Fruit fly (Drosophila melanogaster) whole organism, embryonic: ENCODE measurements around the gene CG11726.

ENCODE experiments used
- Aef1 ChIP-seq: fragments of 200-800 bp; sonication (Bioruptor generic); IDR thresholded peaks from 3 replicates; pipeline ENCODE4 v1.3.6; 2022; ENCODE audit warnings: missing biosample characterization, missing genetic modification characterization
- Asciz ChIP-seq: fragments of 200-800 bp; sonication (Bioruptor generic); optimal IDR thresholded peaks from 2 replicates; lab custom pipeline; 2017; ENCODE audit warnings: missing biosample characterization, mild to moderate bottlenecking, missing genetic modification characterization, missing genetic modification reagents
- Atf-2 ChIP-seq: fragments of 200-800 bp; sonication (Bioruptor generic); optimal IDR thresholded peaks from 2 replicates; lab custom pipeline; 2016; ENCODE audit warnings: missing biosample characterization, missing genetic modification characterization
- Bgb ChIP-seq: fragments of 200-800 bp; sonication (Bioruptor generic); IDR thresholded peaks from 2 replicates; pipeline ENCODE4 v1.3.6; 2022; ENCODE audit warnings: missing biosample characterization, missing genetic modification characterization; ENCODE audit not compliant: partially characterized antibody
- Blimp-1 ChIP-seq: fragments of 200-800 bp; sonication (Bioruptor generic); optimal IDR thresholded peaks from 3 replicates; lab custom pipeline; 2018; ENCODE audit warnings: missing biosample characterization, missing genetic modification characterization, mild to moderate bottlenecking, moderate library complexity, missing genetic modification reagents
- CG10654 ChIP-seq: fragments of 200-800 bp; sonication (Bioruptor generic); optimal IDR thresholded peaks from 2 replicates; lab custom pipeline; 2016; ENCODE audit warnings: missing biosample characterization, missing genetic modification characterization
- CG10979 ChIP-seq: fragments of 200-800 bp; sonication (Bioruptor generic); optimal IDR thresholded peaks from 2 replicates; lab custom pipeline; 2018; ENCODE audit warnings: missing biosample characterization, mild to moderate bottlenecking, missing genetic modification characterization, moderate library complexity
- CG11504 ChIP-seq: fragments of 200-800 bp; sonication (Bioruptor generic); optimal IDR thresholded peaks from 3 replicates; lab custom pipeline; 2019; ENCODE audit warnings: missing biosample characterization, mild to moderate bottlenecking, missing genetic modification characterization, moderate library complexity
- CG12071 ChIP-seq: fragments of 200-800 bp; sonication (Bioruptor generic); optimal IDR thresholded peaks from 3 replicates; lab custom pipeline; 2018; ENCODE audit warnings: missing biosample characterization, mild to moderate bottlenecking, missing genetic modification characterization
- CG13894 ChIP-seq: fragments of 200-800 bp; sonication (Bioruptor generic); optimal IDR thresholded peaks from 3 replicates; lab custom pipeline; 2018; ENCODE audit warnings: missing biosample characterization, mild to moderate bottlenecking, missing genetic modification characterization, moderate library complexity
- CG14441 ChIP-seq: fragments of 200-800 bp; sonication (Bioruptor generic); IDR thresholded peaks from 2 replicates; pipeline ENCODE4 v1.3.6; 2022; ENCODE audit warnings: missing biosample characterization, missing genetic modification characterization
- CG15269 ChIP-seq: fragments of 200-800 bp; sonication (Bioruptor generic); optimal IDR thresholded peaks from 2 replicates; lab custom pipeline; 2018; ENCODE audit warnings: missing biosample characterization, mild to moderate bottlenecking, missing genetic modification characterization, moderate library complexity
- CG17802 ChIP-seq: fragments of 200-800 bp; sonication (Bioruptor generic); optimal IDR thresholded peaks from 2 replicates; lab custom pipeline; 2018; ENCODE audit warnings: missing biosample characterization, mild to moderate bottlenecking, missing genetic modification characterization, moderate library complexity
- CG1792 ChIP-seq: fragments of 200-800 bp; sonication (Bioruptor generic); optimal IDR thresholded peaks from 2 replicates; lab custom pipeline; 2016; ENCODE audit warnings: missing biosample characterization, missing genetic modification characterization
- CG18476 ChIP-seq: fragments of 200-800 bp; sonication (Bioruptor generic); optimal IDR thresholded peaks from 2 replicates; lab custom pipeline; 2016; ENCODE audit warnings: missing biosample characterization, mild to moderate bottlenecking, missing genetic modification characterization
- CG2678 ChIP-seq: fragments of 200-800 bp; sonication (Bioruptor generic); optimal IDR thresholded peaks from 3 replicates; lab custom pipeline; 2019; ENCODE audit warnings: missing biosample characterization, mild to moderate bottlenecking, missing genetic modification characterization, moderate library complexity
- CG2712 ChIP-seq: fragments of 200-800 bp; optimal IDR thresholded peaks from 3 replicates; lab custom pipeline; 2019; ENCODE audit warnings: missing biosample characterization, mild to moderate bottlenecking, missing genetic modification characterization, moderate library complexity
- CG30403 ChIP-seq: fragments of 200-800 bp; sonication (Bioruptor generic); optimal IDR thresholded peaks from 3 replicates; lab custom pipeline; 2016; ENCODE audit warnings: missing biosample characterization, missing genetic modification characterization
- CG3995 ChIP-seq: fragments of 200-800 bp; sonication (Bioruptor generic); optimal IDR thresholded peaks from 3 replicates; lab custom pipeline; 2016; ENCODE audit warnings: missing biosample characterization, missing genetic modification characterization
- CG4282 ChIP-seq: fragments of 200-800 bp; sonication (Bioruptor generic); optimal IDR thresholded peaks from 2 replicates; lab custom pipeline; 2016; ENCODE audit warnings: missing biosample characterization, missing genetic modification characterization
- CG4360 ChIP-seq: fragments of 200-800 bp; sonication (Bioruptor generic); IDR thresholded peaks from 2 replicates; pipeline ENCODE4 v1.3.6; 2022; ENCODE audit warnings: missing biosample characterization, missing genetic modification characterization
- CG8765 ChIP-seq: fragments of 200-800 bp; sonication (Bioruptor generic); IDR thresholded peaks from 2 replicates; pipeline ENCODE4 v1.3.6; 2022; ENCODE audit warnings: missing biosample characterization, missing genetic modification characterization
- CG9609 ChIP-seq: fragments of 200-800 bp; sonication (Bioruptor generic); optimal IDR thresholded peaks from 3 replicates; lab custom pipeline; 2016; ENCODE audit warnings: missing biosample characterization, missing genetic modification characterization
- Dek ChIP-seq: fragments of 200-800 bp; sonication (Bioruptor generic); optimal IDR thresholded peaks from 3 replicates; lab custom pipeline; 2019; ENCODE audit warnings: missing biosample characterization, mild to moderate bottlenecking, missing genetic modification characterization, moderate library complexity
- Elba2 ChIP-seq: fragments of 200-800 bp; sonication (Bioruptor generic); optimal IDR thresholded peaks from 3 replicates; lab custom pipeline; 2016; ENCODE audit warnings: missing biosample characterization, missing genetic modification characterization
- HLH54F ChIP-seq: fragments of 200-800 bp; sonication (Bioruptor generic); optimal IDR thresholded peaks from 3 replicates; lab custom pipeline; 2016; ENCODE audit warnings: missing biosample characterization, missing genetic modification characterization
- HmgZ ChIP-seq: fragments of 200-800 bp; sonication (Bioruptor generic); optimal IDR thresholded peaks from 2 replicates; lab custom pipeline; 2018; ENCODE audit warnings: missing biosample characterization, mild to moderate bottlenecking, missing genetic modification characterization
- Hr3 ChIP-seq: fragments of 200-800 bp; sonication (Bioruptor generic); optimal IDR thresholded peaks from 3 replicates; lab custom pipeline; 2016; ENCODE audit warnings: missing biosample characterization, missing genetic modification characterization
- Hr51 ChIP-seq, 2 experiments: fragments of 200-800 bp; sonication (Bioruptor generic); optimal IDR thresholded peaks; 2 replicates in 1 of 2; 3 replicates in 1 of 2; lab custom pipeline; 2016 to 2018; ENCODE audit warnings: missing biosample characterization in 2 of 2, missing genetic modification characterization in 2 of 2, mild to moderate bottlenecking in 1 of 2, moderate library complexity in 1 of 2
- Max ChIP-seq: fragments of 200-800 bp; sonication (Bioruptor generic); optimal IDR thresholded peaks from 2 replicates; lab custom pipeline; 2016; ENCODE audit warnings: missing biosample characterization, mild to moderate bottlenecking, missing genetic modification characterization
- Med ChIP-seq: fragments of 200-800 bp; sonication (Bioruptor generic); peaks from one replicate; lab custom pipeline; 2016; ENCODE audit warnings: missing biosample characterization, missing genetic modification characterization, mild to moderate bottlenecking, inconsistent platforms, moderate library complexity
- Rfx ChIP-seq: fragments of 200-800 bp; sonication (Bioruptor generic); IDR thresholded peaks from 2 replicates; pipeline ENCODE4 v1.3.6; 2022; ENCODE audit warnings: missing biosample characterization, missing genetic modification characterization
- Six4 ChIP-seq: fragments of 200-800 bp; sonication (Bioruptor generic); optimal IDR thresholded peaks from 2 replicates; lab custom pipeline; 2016; ENCODE audit warnings: missing biosample characterization, missing genetic modification characterization
- Sox102F ChIP-seq: fragments of 200-800 bp; sonication (Bioruptor generic); optimal IDR thresholded peaks from 2 replicates; lab custom pipeline; 2018; ENCODE audit warnings: missing biosample characterization, mild to moderate bottlenecking, missing genetic modification characterization, moderate library complexity
- Sry-δ ChIP-seq: fragments of 200-800 bp; sonication (Bioruptor generic); optimal IDR thresholded peaks from 2 replicates; lab custom pipeline; 2016; ENCODE audit warnings: missing biosample characterization, missing genetic modification characterization
- bowl ChIP-seq: fragments of 200-800 bp; sonication (Bioruptor generic); IDR thresholded peaks from 2 replicates; pipeline ENCODE4 v1.3.6; 2022; ENCODE audit warnings: missing biosample characterization, missing genetic modification characterization
- crp ChIP-seq, 2 experiments: fragments of 200-800 bp; sonication (Bioruptor generic); optimal IDR thresholded peaks; 2 replicates in 1 of 2; 3 replicates in 1 of 2; lab custom pipeline; 2017; ENCODE audit warnings: missing biosample characterization in 2 of 2, missing genetic modification characterization in 2 of 2, mild to moderate bottlenecking in 1 of 2, moderate library complexity in 1 of 2
- dmrt11E ChIP-seq: fragments of 200-800 bp; sonication (Bioruptor generic); optimal IDR thresholded peaks from 3 replicates; lab custom pipeline; 2018; ENCODE audit warnings: missing biosample characterization, mild to moderate bottlenecking, missing genetic modification characterization, moderate library complexity
- dmrt99B ChIP-seq: fragments of 200-800 bp; sonication (Bioruptor generic); optimal IDR thresholded peaks from 2 replicates; lab custom pipeline; 2018; ENCODE audit warnings: missing biosample characterization, mild to moderate bottlenecking, missing genetic modification characterization, moderate library complexity
- fd102C ChIP-seq: fragments of 200-800 bp; sonication (Bioruptor generic); optimal IDR thresholded peaks from 2 replicates; lab custom pipeline; 2018; ENCODE audit warnings: missing biosample characterization, mild to moderate bottlenecking, missing genetic modification characterization, moderate library complexity
- fd64A ChIP-seq: fragments of 200-800 bp; sonication (Bioruptor generic); optimal IDR thresholded peaks from 3 replicates; lab custom pipeline; 2018; ENCODE audit warnings: missing biosample characterization, mild to moderate bottlenecking, missing genetic modification characterization
- gsb ChIP-seq: fragments of 200-800 bp; sonication (Bioruptor generic); IDR thresholded peaks from 2 replicates; pipeline ENCODE4 v1.3.6; 2022; ENCODE audit warnings: missing biosample characterization, missing genetic modification characterization
- lilli ChIP-seq: fragments of 200-800 bp; sonication (Bioruptor generic); optimal IDR thresholded peaks from 3 replicates; lab custom pipeline; 2016; ENCODE audit warnings: missing biosample characterization, missing genetic modification characterization
- lola ChIP-seq, 3 experiments: fragments of >200 bp in 2 of 3; fragments of 200-800 bp in 1 of 3; sonication (Bioruptor generic) in 1 of 3; optimal IDR thresholded peaks; 2 replicates each; lab custom pipeline; 2017 to 2019; ENCODE audit warnings: missing biosample characterization in 3 of 3, missing genetic modification characterization in 3 of 3, mild to moderate bottlenecking in 1 of 3, moderate library complexity in 1 of 3
- phol ChIP-seq: fragments of 200-800 bp; sonication (Bioruptor generic); optimal IDR thresholded peaks from 3 replicates; lab custom pipeline; 2018; ENCODE audit warnings: missing biosample characterization, mild to moderate bottlenecking, missing genetic modification characterization, moderate library complexity
- repo ChIP-seq: fragments of 200-800 bp; sonication (Bioruptor generic); optimal IDR thresholded peaks from 2 replicates; lab custom pipeline; 2016; ENCODE audit warnings: missing biosample characterization, missing genetic modification characterization
- sens ChIP-seq: fragments of 200-800 bp; sonication (Bioruptor generic); peaks from one replicate; lab custom pipeline; 2016; ENCODE audit warnings: missing biosample characterization, missing genetic modification characterization
- slou ChIP-seq: fragments of 200-800 bp; sonication (Bioruptor generic); optimal IDR thresholded peaks from 3 replicates; lab custom pipeline; 2016; ENCODE audit warnings: missing biosample characterization, missing genetic modification characterization
- tap ChIP-seq: fragments of 200-800 bp; optimal IDR thresholded peaks from 3 replicates; lab custom pipeline; 2019; ENCODE audit warnings: missing biosample characterization, mild to moderate bottlenecking, missing genetic modification characterization, moderate library complexity
- zfh2 ChIP-seq: fragments of 200-800 bp; sonication (Bioruptor generic); optimal IDR thresholded peaks from 2 replicates; lab custom pipeline; 2016; ENCODE audit warnings: missing biosample characterization, missing genetic modification characterization

CG11726 gene

DNA sequence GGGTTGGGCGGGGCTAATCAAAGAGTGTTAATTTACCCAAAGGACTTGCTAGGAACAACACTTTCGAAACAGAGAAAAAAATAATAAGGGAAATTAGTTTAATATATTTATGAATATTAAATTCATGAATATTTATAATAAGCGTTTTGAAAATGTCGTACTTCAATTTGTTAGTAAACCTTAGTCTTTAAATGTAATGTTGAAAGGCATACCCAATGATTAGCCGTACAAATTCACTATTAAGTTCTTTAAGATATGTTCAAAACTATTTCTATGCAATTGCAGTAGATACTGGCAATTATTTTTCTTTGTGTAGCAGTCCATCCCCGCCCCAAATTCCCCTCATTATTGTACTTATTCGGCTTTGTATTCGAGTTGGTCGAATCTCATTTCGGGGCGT, 16.0 kb downstream of the CG11726 start (continued):
- TF ChIP-seq Sox102F (GFP tag; lab: Kevin White, UChicago) (peak; percentile 15), Asciz (GFP tag; lab: Kevin White, UChicago) (peak; percentile 17), tap (tag; lab: Kevin White, UChicago) (no peak), dmrt99B (tag; lab: Kevin White, UChicago) (peak; percentile 2), Blimp-1 (GFP tag; lab: Kevin White, UChicago) (peak; percentile 15), CG2678 (peak; percentile 51), Dek (tag; lab: Kevin White, UChicago) (no peak), Med (GFP tag; lab: Kevin White, UChicago) (peak; percentile 51), CG11504 (peak; percentile 34), CG14441 (GFP tag; lab: Robert Waterston, UW) (no peak), CG2712 (peak; percentile 13), Hr51 (GFP tag; optimal IDR thresholded peaks at IDR 0.05; lab: Kevin White, UChicago) (peak in 1 of 2 experiments; percentile 14), Hr3 (no peak), CG1792 (no peak)

DNA sequence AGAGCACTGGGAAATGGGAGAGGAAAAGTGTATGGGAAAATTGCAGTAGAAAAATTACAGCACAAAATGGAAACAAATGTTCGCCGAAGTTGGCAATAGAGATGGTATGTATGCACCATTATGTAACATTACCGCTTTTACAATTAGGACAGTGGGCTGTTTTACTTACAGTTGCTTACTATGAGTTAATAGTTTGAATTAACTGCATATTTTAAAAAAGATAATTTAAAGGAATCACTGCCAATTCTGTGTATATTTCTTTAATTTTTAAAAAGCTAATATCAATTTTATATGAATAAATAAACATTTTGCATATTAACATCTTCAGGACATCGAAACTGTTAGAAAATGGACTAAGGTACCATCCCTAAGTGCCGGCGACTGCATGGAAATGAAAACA, 19.2 kb downstream of the CG11726 start:
- peak; percentile 62 for TF ChIP-seq dmrt11E (tag; lab: Kevin White, UChicago)
- TF ChIP-seq CG11504, result peak; percentile 20
- no peak for TF ChIP-seq fd64A (GFP tag; lab: Kevin White, UChicago)
- no peak for TF ChIP-seq Aef1 (GFP tag; lab: Robert Waterston, UW)
- no peak for TF ChIP-seq crp (GFP tag; optimal IDR thresholded peaks at IDR 0.05; lab: Kevin White, UChicago)
- TF ChIP-seq CG4360 (GFP tag; lab: Robert Waterston, UW), result no peak
- TF ChIP-seq CG18476 (GFP tag; lab: Kevin White, UChicago), result no peak
- TF ChIP-seq lola (GFP tag; optimal IDR thresholded peaks at IDR 0.05; lab: Kevin White, UChicago), result peak in 1 of 3 experiments; percentile 60
- TF ChIP-seq HmgZ, result no peak
- TF ChIP-seq CG13894 (tag; lab: Kevin White, UChicago), result no peak
- TF ChIP-seq repo (GFP tag; lab: Kevin White, UChicago), result no peak
- no peak for TF ChIP-seq CG3995
- no peak for TF ChIP-seq bowl (GFP tag; lab: Robert Waterston, UW)
- no peak for TF ChIP-seq CG15269 (tag; lab: Kevin White, UChicago)
- TF ChIP-seq CG30403 (GFP tag; lab: Kevin White, UChicago), result no peak
- no peak for TF ChIP-seq Elba2 (GFP tag; lab: Kevin White, UChicago)
- TF ChIP-seq Sry-δ (GFP tag; lab: Kevin White, UChicago), result no peak
- peak; percentile 6 for TF ChIP-seq phol (tag; lab: Kevin White, UChicago)
- TF ChIP-seq HLH54F (GFP tag; lab: Kevin White, UChicago), result no peak
- no peak for TF ChIP-seq Six4 (GFP tag; lab: Kevin White, UChicago)
- TF ChIP-seq CG4282 (GFP tag; lab: Kevin White, UChicago), result no peak
- TF ChIP-seq Med (GFP tag; lab: Kevin White, UChicago), result peak; percentile 28
- peak; percentile 51 for TF ChIP-seq sens
- no peak for TF ChIP-seq zfh2
- no peak for TF ChIP-seq slou
- TF ChIP-seq CG9609 (GFP tag; lab: Kevin White, UChicago), result no peak
- TF ChIP-seq lilli (GFP tag; lab: Kevin White, UChicago), result no peak
- TF ChIP-seq fd102C (GFP tag; lab: Kevin White, UChicago), result no peak
- TF ChIP-seq Rfx (GFP tag; lab: Robert Waterston, UW), result no peak
- TF ChIP-seq CG10654 (GFP tag; lab: Kevin White, UChicago), result no peak
- no peak for TF ChIP-seq Bgb
- TF ChIP-seq CG8765 (GFP tag; lab: Robert Waterston, UW), result no peak
- TF ChIP-seq Atf-2 (GFP tag; lab: Kevin White, UChicago), result no peak
- TF ChIP-seq CG17802 (tag; lab: Kevin White, UChicago), result no peak
- peak; percentile 19 for TF ChIP-seq CG10979 (tag; lab: Kevin White, UChicago)
- no peak for TF ChIP-seq CG12071
- TF ChIP-seq Max (GFP tag; lab: Kevin White, UChicago), result no peak
- no peak for TF ChIP-seq gsb
